Worm (Caenorhabditis elegans) whole organism, midembryonic: ENCODE measurements around the gene F33D4.6.

Experiments
- T22C8.4 ChIP-seq: fragments of 200-800 bp; sonication (Bioruptor generic); IDR thresholded peaks from 2 replicates; pipeline ENCODE4 v1.3.6; 2022; ENCODE audit warnings: missing genetic modification characterization, missing compliant biosample characterization
- cog-1 ChIP-seq: sonication (generic microtip); optimal IDR thresholded peaks from 2 replicates; lab custom pipeline; 2016; ENCODE audit warnings: missing genetic modification characterization, missing compliant biosample characterization
- flt-1 ChIP-seq: fragments of 200-800 bp; sonication (Bioruptor generic); IDR thresholded peaks from 2 replicates; pipeline ENCODE4 v1.3.6; 2022; ENCODE audit warnings: missing genetic modification characterization, missing compliant biosample characterization
- klf-2 ChIP-seq: fragments of 200-800 bp; sonication (Bioruptor generic); conservative IDR thresholded peaks from 2 replicates; pipeline ENCODE4 v1.3.6; 2022; ENCODE audit warnings: missing genetic modification reagents, missing genetic modification characterization, missing compliant biosample characterization
- med-1 ChIP-seq: sonication (generic microtip); optimal IDR thresholded peaks from 2 replicates; lab custom pipeline; 2017; ENCODE audit warnings: missing genetic modification characterization, mild to moderate bottlenecking, missing compliant biosample characterization, antibody characterized with exemption, missing genetic modification reagents; ENCODE audit not compliant: insufficient read depth
- ref-1 ChIP-seq: fragments of 200-800 bp; sonication (Bioruptor generic); conservative IDR thresholded peaks from 2 replicates; pipeline ENCODE4 v1.3.6; 2022; ENCODE audit warnings: missing genetic modification reagents, missing genetic modification characterization, missing compliant biosample characterization
- tab-1 ChIP-seq: fragments of 200-800 bp; sonication (Bioruptor generic); IDR thresholded peaks from 2 replicates; pipeline ENCODE4 v1.3.6; 2022; ENCODE audit warnings: missing genetic modification characterization, missing compliant biosample characterization
- ztf-23 ChIP-seq: fragments of 200-800 bp; sonication (Bioruptor generic); IDR thresholded peaks from 2 replicates; pipeline ENCODE4 v1.3.6; 2022; ENCODE audit warnings: missing genetic modification reagents, missing genetic modification characterization, missing compliant biosample characterization
- ztf-29 ChIP-seq: fragments of 200-800 bp; sonication (Bioruptor generic); IDR thresholded peaks from 2 replicates; pipeline ENCODE4 v1.3.6; 2022; ENCODE audit warnings: missing genetic modification reagents, missing genetic modification characterization, missing compliant biosample characterization

F33D4.6 gene

ce11 chrIV:7712252-7712651 lies 5.6 kb downstream of the F33D4.6 start:
- TF ChIP-seq ztf-29 (GFP tag; lab: Robert Waterston, UW): no peak
- no peak for TF ChIP-seq flt-1 (GFP tag; lab: Robert Waterston, UW)
- no peak for TF ChIP-seq cog-1 (tag; lab: Kevin White, UChicago)
- no peak for TF ChIP-seq med-1
- no peak for TF ChIP-seq tab-1
- no peak for TF ChIP-seq ztf-23 (GFP tag; lab: Robert Waterston, UW)
- no peak for TF ChIP-seq T22C8.4
- TF ChIP-seq klf-2 (GFP tag; lab: Robert Waterston, UW): no peak
- no peak for TF ChIP-seq ref-1 (GFP tag; lab: Robert Waterston, UW)

DNA sequence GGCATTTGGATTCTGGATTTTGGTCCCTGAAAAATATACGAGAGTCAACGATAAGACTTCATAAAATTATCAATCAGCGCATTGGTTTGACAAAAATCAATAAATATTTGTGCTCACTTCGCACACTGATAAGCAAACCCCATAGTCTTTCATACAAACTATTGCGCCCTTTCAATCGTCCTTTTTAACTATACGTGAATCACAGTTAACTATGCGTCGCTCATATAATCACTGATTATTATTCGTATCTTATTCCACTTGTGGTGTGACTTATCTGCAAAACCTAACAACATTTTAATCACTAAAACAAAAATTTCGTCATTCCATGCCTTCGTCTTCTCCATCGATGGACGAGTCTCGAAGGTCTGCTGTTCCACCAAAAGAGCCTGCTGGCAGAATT lies 7.0 kb downstream of the F33D4.6 start, which contains the start of gene nhr-8:
Gene nhr-8, plus strand, starts transcription at position 160 of the 400 bp plus-strand sequence.
- TF ChIP-seq ztf-29 (GFP tag; lab: Robert Waterston, UW): no peak
- no peak for TF ChIP-seq flt-1 (GFP tag; lab: Robert Waterston, UW)
- no peak for TF ChIP-seq med-1
- no peak for TF ChIP-seq ztf-23 (GFP tag; lab: Robert Waterston, UW)
- no peak for TF ChIP-seq ref-1 (GFP tag; lab: Robert Waterston, UW)
- no peak for TF ChIP-seq klf-2 (GFP tag; lab: Robert Waterston, UW)
- TF ChIP-seq T22C8.4: no peak
- no peak for TF ChIP-seq cog-1 (tag; lab: Kevin White, UChicago)
- no peak for TF ChIP-seq tab-1

- TF ChIP-seq ztf-29 (GFP tag; lab: Robert Waterston, UW) (no peak), ztf-23 (GFP tag; lab: Robert Waterston, UW) (no peak), T22C8.4 (no peak), med-1 (no peak), cog-1 (tag; lab: Kevin White, UChicago) (peak; percentile 3)
These were observed 8.1 kb downstream of the F33D4.6 start, which contains the start of the genes mrpl-1, emc-6 and mrps-24 for ce11 chrIV:7709701-7710100. TSS of gene mrpl-1 (minus strand) at chrIV:7709701. TSS of gene emc-6 (minus strand) at chrIV:7709736. TSS of gene mrps-24 (plus strand) at chrIV:7710045.

DNA sequence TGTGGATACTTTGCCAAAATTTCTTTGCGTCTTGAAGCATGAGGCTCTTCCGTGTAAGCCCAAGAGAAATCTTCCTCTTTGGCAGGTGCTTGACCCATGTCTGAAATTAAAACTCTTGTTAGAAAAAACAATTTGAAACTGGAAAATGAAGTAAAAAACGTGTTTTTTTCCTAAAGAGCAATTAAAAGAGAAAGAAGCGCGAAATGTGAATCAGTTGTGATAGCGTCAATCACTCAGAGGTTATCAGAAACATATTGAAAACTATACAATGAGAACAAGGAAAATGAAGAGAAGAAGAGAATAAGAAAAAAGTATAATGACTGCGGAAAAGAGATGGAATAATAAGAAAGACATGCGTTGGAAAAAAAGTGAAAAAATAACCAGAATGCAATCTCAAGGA lies 11.0 kb downstream of the F33D4.6 start, which contains the start of gene F33D4.4:
Gene F33D4.4, minus strand, starts transcription at position 101 of the 400 bp plus-strand sequence.
- no peak for TF ChIP-seq cog-1 (tag; lab: Kevin White, UChicago)
- no peak for TF ChIP-seq T22C8.4
- TF ChIP-seq tab-1: no peak
- no peak for TF ChIP-seq med-1
- TF ChIP-seq ref-1 (GFP tag; lab: Robert Waterston, UW): no peak
- TF ChIP-seq klf-2 (GFP tag; lab: Robert Waterston, UW): no peak
- TF ChIP-seq ztf-29 (GFP tag; lab: Robert Waterston, UW): no peak
- no peak for TF ChIP-seq flt-1 (GFP tag; lab: Robert Waterston, UW)
- TF ChIP-seq ztf-23 (GFP tag; lab: Robert Waterston, UW): no peak

ce11 chrIV:7698320-7698719 lies 19.5 kb downstream of the F33D4.6 start, which contains the start of gene flp-13:
TSS of gene flp-13 (minus strand) at chrIV:7698420.
- TF ChIP-seq cog-1 (tag; lab: Kevin White, UChicago) (no peak), klf-2 (GFP tag; lab: Robert Waterston, UW) (no peak), flt-1 (GFP tag; lab: Robert Waterston, UW) (no peak), T22C8.4 (no peak), ztf-29 (GFP tag; lab: Robert Waterston, UW) (no peak), med-1 (no peak), ztf-23 (GFP tag; lab: Robert Waterston, UW) (no peak), ref-1 (GFP tag; lab: Robert Waterston, UW) (no peak), tab-1 (no peak)

DNA sequence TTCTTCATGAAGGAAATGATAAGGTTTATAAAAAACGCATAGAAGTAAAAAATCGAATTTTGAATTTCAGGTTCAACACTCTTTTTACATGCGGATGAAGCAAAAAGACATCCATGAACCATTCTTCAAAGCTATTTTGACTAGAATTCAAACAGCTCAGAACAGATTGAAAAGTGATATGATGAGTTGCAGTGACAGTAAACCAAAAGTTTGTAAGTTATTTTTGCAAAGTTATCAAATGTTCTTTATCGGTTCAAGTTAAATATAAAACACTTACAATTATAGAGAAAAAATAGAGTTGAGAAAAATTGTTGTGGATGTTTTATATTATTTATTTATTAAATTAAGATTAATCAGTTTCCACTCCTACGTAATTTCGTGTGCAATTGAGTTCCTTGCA lies 25.4 kb downstream of the F33D4.6 start:
- no peak for TF ChIP-seq klf-2 (GFP tag; lab: Robert Waterston, UW)
- no peak for TF ChIP-seq med-1
- TF ChIP-seq tab-1: no peak
- no peak for TF ChIP-seq cog-1 (tag; lab: Kevin White, UChicago)
- TF ChIP-seq ref-1 (GFP tag; lab: Robert Waterston, UW): no peak
- TF ChIP-seq ztf-29 (GFP tag; lab: Robert Waterston, UW): no peak
- TF ChIP-seq T22C8.4: no peak
- no peak for TF ChIP-seq ztf-23 (GFP tag; lab: Robert Waterston, UW)
- no peak for TF ChIP-seq flt-1 (GFP tag; lab: Robert Waterston, UW)

DNA sequence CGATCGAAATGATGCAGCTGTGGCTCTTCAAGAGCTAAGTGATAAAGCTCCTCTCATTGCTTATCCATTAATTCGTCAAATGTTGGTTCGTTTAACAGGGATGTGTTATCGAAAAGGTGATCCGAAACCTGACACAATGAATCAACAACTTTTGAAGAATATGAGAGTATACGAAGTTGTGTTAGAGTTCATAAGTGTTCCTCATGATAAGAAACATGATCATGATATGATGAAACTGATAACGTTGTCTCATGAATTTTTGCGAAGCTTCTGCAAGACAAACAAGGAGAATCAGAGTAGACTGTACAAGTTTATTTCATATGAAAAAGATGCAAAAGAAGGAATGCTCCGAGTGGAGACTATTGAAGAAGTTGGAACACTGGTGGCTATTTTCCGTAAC lies 28.5 kb downstream of the F33D4.6 start:
- no peak for TF ChIP-seq cog-1 (tag; lab: Kevin White, UChicago)

DNA sequence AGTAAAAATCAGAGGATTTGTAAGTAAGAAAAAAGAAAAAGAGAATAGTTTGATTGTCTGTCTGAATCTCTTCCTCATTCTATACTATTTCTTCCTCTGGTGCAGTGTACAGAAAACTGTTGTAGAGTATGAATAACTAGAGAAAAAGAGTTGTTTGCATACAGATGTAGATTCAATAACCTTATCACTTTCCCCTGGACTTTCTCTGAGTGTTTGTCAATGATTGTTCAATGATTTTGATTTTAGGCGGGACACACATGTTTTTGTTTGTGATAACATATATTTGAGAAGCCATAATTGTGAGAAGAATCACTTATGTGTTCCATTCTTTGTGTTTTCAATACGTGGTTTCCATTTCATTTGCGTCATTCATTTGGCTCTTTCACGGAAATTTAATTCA lies 38.7 kb downstream of the F33D4.6 start:
- TF ChIP-seq klf-2 (GFP tag; lab: Robert Waterston, UW) (no peak), tab-1 (no peak), ztf-29 (GFP tag; lab: Robert Waterston, UW) (no peak), med-1 (no peak), ztf-23 (GFP tag; lab: Robert Waterston, UW) (no peak), cog-1 (tag; lab: Kevin White, UChicago) (no peak), flt-1 (GFP tag; lab: Robert Waterston, UW) (no peak), T22C8.4 (no peak), ref-1 (GFP tag; lab: Robert Waterston, UW) (no peak)

ce11 chrIV:7674874-7675273 lies 42.9 kb downstream of the F33D4.6 start, which contains the start of gene itr-1:
TSS of gene itr-1 (plus strand) at chrIV:7675174.
- TF ChIP-seq klf-2 (GFP tag; lab: Robert Waterston, UW) (no peak), T22C8.4 (no peak), ztf-23 (GFP tag; lab: Robert Waterston, UW) (no peak), ref-1 (GFP tag; lab: Robert Waterston, UW) (no peak), cog-1 (tag; lab: Kevin White, UChicago) (no peak), tab-1 (no peak), ztf-29 (GFP tag; lab: Robert Waterston, UW) (no peak), flt-1 (GFP tag; lab: Robert Waterston, UW) (no peak), med-1 (no peak)

ce11 chrIV:7672872-7673271 lies 44.9 kb downstream of the F33D4.6 start, which contains the start of gene C08G9.2:
TSS of gene C08G9.2 (minus strand) at chrIV:7672972.
- TF ChIP-seq med-1 (no peak), tab-1 (no peak)
